Fruit fly (Drosophila melanogaster) whole organism, pupa: ENCODE measurements around the gene Cpr65Aw.

Experiments
- CG10348 ChIP-seq: fragments of 200-800 bp; sonication (Bioruptor generic); IDR thresholded peaks from 2 replicates; pipeline ENCODE4 v1.3.6; 2022; ENCODE audit warnings: missing biosample characterization, missing genetic modification characterization
- CG12605 ChIP-seq: fragments of 200-800 bp; sonication (Bioruptor generic); IDR thresholded peaks from 2 replicates; pipeline ENCODE4 v1.3.6; 2022; ENCODE audit warnings: missing biosample characterization, missing genetic modification characterization
- CG13204 ChIP-seq: fragments of 200-800 bp; sonication (Bioruptor generic); optimal IDR thresholded peaks from 2 replicates; lab custom pipeline; 2018; ENCODE audit warnings: missing biosample characterization, mild to moderate bottlenecking, missing genetic modification characterization, moderate library complexity
- CG14655 ChIP-seq: fragments of 200-800 bp; sonication (Bioruptor generic); optimal IDR thresholded peaks from 3 replicates; lab custom pipeline; 2017; ENCODE audit warnings: mild to moderate bottlenecking, missing biosample characterization, missing genetic modification reagents, missing genetic modification characterization
- CG15710 ChIP-seq: fragments of 200-800 bp; sonication (Bioruptor generic); optimal IDR thresholded peaks from 2 replicates; lab custom pipeline; 2018; ENCODE audit warnings: missing biosample characterization, mild to moderate bottlenecking, missing genetic modification characterization, moderate library complexity
- CG17806 ChIP-seq: fragments of 200-800 bp; sonication (Bioruptor generic); optimal IDR thresholded peaks from 2 replicates; lab custom pipeline; 2018; ENCODE audit warnings: missing biosample characterization, mild to moderate bottlenecking, missing genetic modification characterization, moderate library complexity
- CG32121 ChIP-seq: fragments of 200-800 bp; sonication (Bioruptor generic); IDR thresholded peaks from 2 replicates; pipeline ENCODE4 v1.3.6; 2022; ENCODE audit warnings: missing biosample characterization, missing genetic modification characterization
- CG34367 ChIP-seq: fragments of 200-800 bp; sonication (Bioruptor generic); optimal IDR thresholded peaks from 2 replicates; lab custom pipeline; 2018; ENCODE audit warnings: missing biosample characterization, mild to moderate bottlenecking, missing genetic modification characterization
- CG4496 ChIP-seq: fragments of 200-800 bp; sonication (Bioruptor generic); IDR thresholded peaks from 3 replicates; pipeline ENCODE4 v1.3.6; 2022; ENCODE audit warnings: missing biosample characterization, missing genetic modification characterization
- CG8159 ChIP-seq: fragments of 200-800 bp; sonication (Bioruptor generic); optimal IDR thresholded peaks from 3 replicates; lab custom pipeline; 2018; ENCODE audit warnings: missing biosample characterization, mild to moderate bottlenecking, missing genetic modification characterization, moderate library complexity
- CG8301 ChIP-seq: fragments of 200-800 bp; sonication (Bioruptor generic); optimal IDR thresholded peaks from 2 replicates; lab custom pipeline; 2018; ENCODE audit warnings: missing biosample characterization, mild to moderate bottlenecking, missing genetic modification characterization
- CG9948 ChIP-seq: fragments of 200-800 bp; sonication (Bioruptor generic); optimal IDR thresholded peaks from 2 replicates; lab custom pipeline; 2018; ENCODE audit warnings: missing biosample characterization, mild to moderate bottlenecking, missing genetic modification characterization, moderate library complexity
- D1 ChIP-seq: fragments of 200-800 bp; sonication (Bioruptor generic); optimal IDR thresholded peaks from 2 replicates; lab custom pipeline; 2018; ENCODE audit warnings: missing biosample characterization, mild to moderate bottlenecking, missing genetic modification characterization, moderate library complexity
- EcR ChIP-seq: fragments of 200-800 bp; sonication (Bioruptor generic); optimal IDR thresholded peaks from 3 replicates; lab custom pipeline; 2019; ENCODE audit warnings: missing biosample characterization, missing genetic modification characterization, mild to moderate bottlenecking, moderate library complexity, missing genetic modification reagents
- Ets98B ChIP-seq: fragments of 200-800 bp; sonication (Bioruptor generic); IDR thresholded peaks from 2 replicates; pipeline ENCODE4 v1.3.6; 2022; ENCODE audit warnings: missing biosample characterization, missing genetic modification characterization
- Pif1A ChIP-seq: fragments of 200-800 bp; sonication (Bioruptor generic); optimal IDR thresholded peaks from 3 replicates; lab custom pipeline; 2016; ENCODE audit warnings: missing biosample characterization, missing genetic modification characterization
- Pif1B ChIP-seq: fragments of 200-800 bp; sonication (Bioruptor generic); optimal IDR thresholded peaks from 3 replicates; lab custom pipeline; 2016; ENCODE audit warnings: missing biosample characterization, missing genetic modification characterization
- Snoo ChIP-seq: fragments of 200-800 bp; sonication (Bioruptor generic); optimal IDR thresholded peaks from 3 replicates; lab custom pipeline; 2017; ENCODE audit warnings: missing biosample characterization, mild to moderate bottlenecking, missing genetic modification characterization, inconsistent platforms
- fd96Ca ChIP-seq: fragments of 200-800 bp; sonication (Bioruptor generic); IDR thresholded peaks from 3 replicates; pipeline ENCODE4 v1.3.6; 2022; ENCODE audit warnings: missing biosample characterization, missing genetic modification characterization
- gl ChIP-seq: fragments of 200-800 bp; sonication (Bioruptor generic); optimal IDR thresholded peaks from 2 replicates; lab custom pipeline; 2018; ENCODE audit warnings: missing biosample characterization, mild to moderate bottlenecking, missing genetic modification characterization
- rn ChIP-seq: fragments of 200-800 bp; sonication (Bioruptor generic); IDR thresholded peaks from 2 replicates; pipeline ENCODE4 v1.3.6; 2022; ENCODE audit warnings: missing biosample characterization, missing genetic modification characterization

Gene Cpr65Aw

DNA sequence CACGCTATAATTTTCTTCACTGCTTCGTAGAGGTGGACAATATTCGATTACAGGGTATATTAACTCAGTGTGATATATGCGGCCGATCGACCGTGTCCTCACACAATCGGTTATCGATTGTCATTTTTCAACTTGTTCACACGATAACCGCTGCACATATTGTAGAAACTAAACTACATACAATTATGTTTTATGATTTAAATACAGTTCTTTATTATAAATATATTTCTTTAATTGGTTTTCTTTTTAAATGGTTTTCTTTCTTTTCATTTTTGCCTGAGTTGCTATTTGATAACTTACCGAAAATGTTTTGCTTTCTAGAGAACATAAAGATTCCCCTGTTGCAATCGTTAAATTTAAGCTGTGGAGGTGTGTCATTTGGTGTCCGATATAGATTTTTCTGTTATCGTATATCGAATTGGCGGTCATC lies 31.6 kb upstream of the Cpr65Aw start, which contains the start of the genes fmt and CG7376:
fmt (minus strand) TSS at position 55 of the 430 bp plus-strand sequence.
CG7376 (plus strand) TSS at position 423 of the 430 bp plus-strand sequence.
- no peak for TF ChIP-seq CG12605 (GFP tag; lab: Robert Waterston, UW)
- peak; percentile 45 for TF ChIP-seq CG9948 (tag; lab: Kevin White, UChicago)

DNA sequence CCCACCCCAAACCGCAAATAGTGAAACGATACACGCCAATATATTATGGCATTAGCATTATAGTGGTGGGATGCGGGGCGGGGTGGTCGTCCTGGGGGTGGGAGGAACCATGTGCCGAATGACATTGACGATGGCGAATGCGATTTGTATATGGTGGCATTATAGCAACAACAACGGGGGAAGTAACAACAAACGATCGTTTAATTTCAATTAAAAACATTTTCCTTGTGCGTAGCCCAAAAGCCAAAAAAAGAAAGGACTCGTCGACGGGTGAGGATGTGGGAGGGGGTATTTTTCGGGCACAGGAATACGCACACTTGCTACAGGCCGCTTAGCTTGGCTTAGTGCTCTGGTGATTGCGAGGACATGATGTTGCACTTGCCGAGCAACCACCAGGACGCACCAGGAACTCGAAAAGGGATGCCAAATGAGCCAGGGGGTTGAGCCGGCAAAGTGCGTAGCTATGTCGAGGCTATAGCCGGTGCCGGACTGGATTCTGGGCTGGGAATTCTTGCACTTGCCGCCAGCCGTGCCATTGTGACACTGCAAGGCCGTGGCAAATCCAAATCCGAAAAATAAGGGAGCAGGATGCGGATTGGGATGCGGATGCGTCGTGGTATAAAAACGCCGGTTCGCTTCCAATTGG lies 20.4 kb upstream of the Cpr65Aw start, which contains the start of gene Prdm13:
Prdm13 (plus strand) TSS at position 645 of the 646 bp plus-strand sequence.
- no peak for TF ChIP-seq CG12605 (GFP tag; lab: Robert Waterston, UW)
- no peak for TF ChIP-seq CG10348
- no peak for TF ChIP-seq CG8301 (tag; lab: Kevin White, UChicago)
- TF ChIP-seq EcR, result no peak
- no peak for TF ChIP-seq gl (tag; lab: Kevin White, UChicago)

DNA sequence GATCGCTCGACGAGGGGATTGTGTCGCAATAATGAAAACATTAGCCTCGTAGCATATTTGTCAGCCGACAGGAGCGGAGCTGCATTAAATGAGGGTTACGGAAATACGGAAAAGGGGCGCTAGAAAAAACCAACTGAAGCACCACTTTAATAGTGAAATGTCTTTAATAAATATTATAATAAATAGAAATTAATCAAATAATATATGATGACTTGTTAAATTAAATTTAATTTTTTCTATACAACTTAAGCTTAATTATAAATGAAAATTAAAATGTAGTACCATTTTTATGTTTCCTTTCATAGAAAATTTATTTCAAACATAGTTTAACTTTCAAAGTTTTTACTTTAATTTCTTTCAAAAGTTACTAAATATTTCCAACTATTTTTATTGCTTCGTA lies 19.8 kb upstream of the Cpr65Aw start:
- TF ChIP-seq Snoo (no peak), Pif1A (GFP tag; lab: Kevin White, UChicago) (no peak), CG4496 (GFP tag; lab: Robert Waterston, UW) (no peak), CG32121 (no peak), EcR (no peak), Ets98B (GFP tag; lab: Robert Waterston, UW) (no peak), CG14655 (GFP tag; lab: Kevin White, UChicago) (no peak), rn (no peak), Pif1B (GFP tag; lab: Kevin White, UChicago) (no peak), CG8159 (no peak), CG9948 (tag; lab: Kevin White, UChicago) (no peak), fd96Ca (GFP tag; lab: Robert Waterston, UW) (no peak), CG13204 (GFP tag; lab: Kevin White, UChicago) (no peak), CG12605 (GFP tag; lab: Robert Waterston, UW) (no peak), CG15710 (tag; lab: Kevin White, UChicago) (no peak), CG8301 (tag; lab: Kevin White, UChicago) (no peak)
- TF ChIP-seq, all 21 proteins: peak for 0

DNA sequence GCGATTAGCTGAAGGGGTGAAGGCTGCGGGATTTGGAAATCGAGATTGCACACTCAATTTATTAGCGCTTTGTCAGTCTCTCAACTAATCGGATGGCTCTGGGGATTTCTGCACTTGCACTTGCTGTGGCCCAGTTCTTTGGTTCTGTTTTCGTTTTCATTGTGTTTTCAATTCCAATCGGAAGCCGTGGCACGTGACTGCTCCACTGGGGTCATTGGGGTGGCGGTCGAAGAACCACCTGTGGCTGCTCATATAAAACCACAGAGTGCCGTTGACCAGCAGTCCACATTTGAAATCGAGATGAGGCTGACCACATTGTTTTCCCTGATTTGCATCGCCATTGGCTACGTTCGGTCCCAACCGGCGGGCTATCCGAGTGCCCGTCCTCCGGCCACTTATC lies 18.3 kb upstream of the Cpr65Aw start, which contains the start of gene Cpr65Az:
Cpr65Az (plus strand) TSS at position 301 of the 400 bp plus-strand sequence.
- TF ChIP-seq Ets98B (GFP tag; lab: Robert Waterston, UW), result no peak
- no peak for TF ChIP-seq CG15710 (tag; lab: Kevin White, UChicago)
- no peak for TF ChIP-seq Snoo
- TF ChIP-seq CG10348, result no peak
- TF ChIP-seq gl (tag; lab: Kevin White, UChicago), result no peak
- TF ChIP-seq D1 (tag; lab: Kevin White, UChicago), result no peak
- TF ChIP-seq CG8301 (tag; lab: Kevin White, UChicago), result no peak
- TF ChIP-seq rn, result no peak
- no peak for TF ChIP-seq CG13204 (GFP tag; lab: Kevin White, UChicago)

DNA sequence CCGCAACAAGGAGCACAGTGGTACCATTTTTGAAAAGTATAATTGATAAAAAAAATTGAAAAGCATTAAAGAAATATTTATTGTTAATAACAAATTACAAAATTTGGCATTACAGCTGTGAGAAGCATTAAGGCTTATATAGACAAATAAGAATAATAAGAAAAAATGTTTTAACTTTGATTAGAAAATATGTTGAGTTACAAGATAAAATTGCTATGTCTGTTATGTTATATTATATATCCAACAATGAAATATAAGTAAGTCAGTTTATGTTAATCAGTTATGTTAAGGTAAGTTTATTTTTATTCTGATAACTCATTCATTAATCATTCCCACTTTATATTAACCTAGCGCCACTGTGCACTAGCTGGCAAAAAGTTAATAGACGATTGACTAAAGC lies 17.6 kb upstream of the Cpr65Aw start:
- TF ChIP-seq gl (tag; lab: Kevin White, UChicago), result no peak
- no peak for TF ChIP-seq CG17806 (tag; lab: Kevin White, UChicago)
- TF ChIP-seq CG8301 (tag; lab: Kevin White, UChicago), result no peak
- no peak for TF ChIP-seq CG32121
- no peak for TF ChIP-seq CG15710 (tag; lab: Kevin White, UChicago)
- TF ChIP-seq CG34367, result no peak
- TF ChIP-seq EcR, result no peak
- no peak for TF ChIP-seq CG8159
- no peak for TF ChIP-seq D1 (tag; lab: Kevin White, UChicago)
- TF ChIP-seq rn, result no peak
- TF ChIP-seq Pif1A (GFP tag; lab: Kevin White, UChicago), result no peak
- no peak for TF ChIP-seq Snoo
- no peak for TF ChIP-seq CG10348
- TF ChIP-seq CG13204 (GFP tag; lab: Kevin White, UChicago), result no peak
- no peak for TF ChIP-seq Pif1B (GFP tag; lab: Kevin White, UChicago)
- TF ChIP-seq CG9948 (tag; lab: Kevin White, UChicago), result no peak
- TF ChIP-seq CG14655 (GFP tag; lab: Kevin White, UChicago), result no peak
- no peak for TF ChIP-seq Ets98B (GFP tag; lab: Robert Waterston, UW)
- TF ChIP-seq, all 21 proteins: peak for 0

DNA sequence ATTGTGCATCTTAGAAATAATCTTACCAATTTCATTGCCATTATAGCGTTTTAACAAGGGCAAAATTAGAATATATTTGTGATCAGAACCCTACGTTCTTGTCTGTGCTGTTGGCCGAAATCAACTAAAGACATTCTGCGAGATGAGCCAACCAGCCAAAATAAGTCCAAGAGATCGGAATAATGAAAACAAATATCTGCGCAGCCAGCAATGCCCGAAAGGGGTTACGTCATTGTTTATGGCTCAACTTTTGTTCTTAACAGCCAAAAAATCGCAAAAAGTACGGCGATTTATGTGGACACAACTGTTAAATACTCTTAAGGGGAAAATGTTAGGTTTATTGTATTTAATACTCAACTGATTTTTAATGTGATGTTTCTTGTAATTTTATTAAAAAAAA lies 16.3 kb upstream of the Cpr65Aw start, which contains the start of gene Cpr65Ay:
Cpr65Ay (minus strand) TSS at position 101 of the 400 bp plus-strand sequence.
- no peak for TF ChIP-seq CG9948 (tag; lab: Kevin White, UChicago)
- no peak for TF ChIP-seq D1 (tag; lab: Kevin White, UChicago)
- no peak for TF ChIP-seq CG8301 (tag; lab: Kevin White, UChicago)
- TF ChIP-seq CG8159, result no peak
- no peak for TF ChIP-seq EcR
- no peak for TF ChIP-seq CG17806 (tag; lab: Kevin White, UChicago)
- no peak for TF ChIP-seq CG4496 (GFP tag; lab: Robert Waterston, UW)
- no peak for TF ChIP-seq CG15710 (tag; lab: Kevin White, UChicago)
- no peak for TF ChIP-seq Pif1A (GFP tag; lab: Kevin White, UChicago)
- TF ChIP-seq CG34367, result no peak
- TF ChIP-seq CG32121, result no peak
- no peak for TF ChIP-seq rn
- TF ChIP-seq Ets98B (GFP tag; lab: Robert Waterston, UW), result no peak
- TF ChIP-seq gl (tag; lab: Kevin White, UChicago), result no peak
- TF ChIP-seq, all 21 proteins: peak for 0
